Worm (Caenorhabditis elegans): ENCODE results near the gene cutl-27.

The cutl-27 gene

ce11 chrIV:11914260-11914836, 36.0 kb downstream of the cutl-27 start:
- TF ChIP-seq unc-62 (GFP tag; optimal IDR thresholded peaks at IDR 0.05) = no peak

- TF ChIP-seq unc-62 (GFP tag; optimal IDR thresholded peaks at IDR 0.05) = no peak
Measured at ce11 chrIV:11914837-11915737, 36.7 kb downstream of the cutl-27 start, which contains the start of gene fat-6. Gene fat-6, minus strand, starts transcription at chrIV:11915687.

ce11 chrIV:11915768-11916453, 37.6 kb downstream of the cutl-27 start, which contains the start of gene ZK822.9:
Gene ZK822.9, plus strand, starts transcription at chrIV:11915947.
- TF ChIP-seq unc-62 (GFP tag; optimal IDR thresholded peaks at IDR 0.05) = no peak

- no peak for TF ChIP-seq unc-62 (GFP tag; optimal IDR thresholded peaks at IDR 0.05)
Measured at ce11 chrIV:11916907-11917306, 38.6 kb downstream of the cutl-27 start, which contains the start of gene ZK822.10. Gene ZK822.10, plus strand, starts transcription at chrIV:11917137.

- TF ChIP-seq unc-62 (GFP tag; optimal IDR thresholded peaks at IDR 0.05) = no peak
Measured at ce11 chrIV:11917886-11918285, 39.5 kb downstream of the cutl-27 start.

ce11 chrIV:11919067-11919466, 40.7 kb downstream of the cutl-27 start:
- TF ChIP-seq unc-62 (GFP tag; optimal IDR thresholded peaks at IDR 0.05) = no peak

- TF ChIP-seq unc-62 (GFP tag; optimal IDR thresholded peaks at IDR 0.05) = no peak
Measured at ce11 chrIV:11922011-11922410, 43.7 kb downstream of the cutl-27 start, which contains the start of gene ZK822.1. Gene ZK822.1, minus strand, starts transcription at chrIV:11922131.

ce11 chrIV:11923074-11923473, 44.7 kb downstream of the cutl-27 start, which contains the start of gene srlf-31:
Gene srlf-31, minus strand, starts transcription at chrIV:11923174.
- no peak for TF ChIP-seq unc-62 (GFP tag; optimal IDR thresholded peaks at IDR 0.05)

- no peak for TF ChIP-seq unc-62 (GFP tag; optimal IDR thresholded peaks at IDR 0.05)
Measured at ce11 chrIV:11924092-11924491, 45.7 kb downstream of the cutl-27 start.

ce11 chrIV:11925346-11926075, 47.2 kb downstream of the cutl-27 start, which contains the start of the genes srlf-33 and srlf-32:
Gene srlf-33, minus strand, starts transcription at chrIV:11925446.
Gene srlf-32, plus strand, starts transcription at chrIV:11926025.
- TF ChIP-seq unc-62 (GFP tag; optimal IDR thresholded peaks at IDR 0.05) = no peak

- no peak for TF ChIP-seq unc-62 (GFP tag; optimal IDR thresholded peaks at IDR 0.05)
Measured at ce11 chrIV:11928388-11928787, 50.0 kb downstream of the cutl-27 start.

ce11 chrIV:11930572-11930971, 52.2 kb downstream of the cutl-27 start, which contains the start of gene nhx-9:
Gene nhx-9, plus strand, starts transcription at chrIV:11930872.
- no peak for TF ChIP-seq unc-62 (GFP tag; optimal IDR thresholded peaks at IDR 0.05)

All from whole organism, dauer.